Worm (Caenorhabditis elegans): ENCODE data around the gene K07H8.7.

DNA sequence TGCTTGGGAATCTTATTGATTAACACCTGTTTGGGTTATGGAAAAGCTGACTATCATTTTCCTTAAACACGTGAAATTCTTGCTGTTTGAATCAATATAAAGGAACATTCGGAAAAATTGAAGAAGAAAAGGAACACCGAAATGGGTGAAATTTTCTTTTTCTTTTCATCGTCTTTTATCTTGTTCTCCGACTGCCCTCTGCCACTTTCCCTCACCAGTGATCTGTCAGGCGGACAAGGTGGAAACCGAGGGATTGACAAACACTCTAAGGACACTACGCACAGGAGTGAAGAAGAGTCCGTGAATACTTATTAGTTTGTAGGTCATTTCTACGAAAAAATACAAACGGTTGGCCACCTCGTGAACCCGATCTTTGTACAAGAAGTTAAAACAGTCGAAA, 26.5 kb downstream of the K07H8.7 start:
- TF ChIP-seq mxl-1 (tag; optimal IDR thresholded peaks at IDR 0.05): no peak
- TF ChIP-seq pbrm-1 (GFP tag; IDR thresholded peaks at IDR 0.05): no peak
- TF ChIP-seq ZK185.1 (tag; optimal IDR thresholded peaks at IDR 0.05; ENCODE audit: poor library complexity, severe bottlenecking): no peak
- no peak for TF ChIP-seq Y95B8A.8 (GFP tag; IDR thresholded peaks at IDR 0.05)
- TF ChIP-seq ets-4 (GFP tag; optimal IDR thresholded peaks at IDR 0.05): no peak
- TF ChIP-seq lin-35 (GFP tag; optimal IDR thresholded peaks at IDR 0.05): no peak
- no peak for TF ChIP-seq Y67H2A.10 (GFP tag; conservative IDR thresholded peaks at IDR 0.05)

Measured in whole organism, young adult.